Worm (Caenorhabditis elegans): ENCODE data around the gene fem-3.

Gene fem-3

ce11 chrIV:9130605-9131004 lies 25.8 kb downstream of the fem-3 start:
- TF ChIP-seq nhr-12 (tag; optimal IDR thresholded peaks at IDR 0.05), result no peak
- TF ChIP-seq lin-13 (tag; optimal IDR thresholded peaks at IDR 0.05), result no peak
- no peak for TF ChIP-seq lin-32 (GFP tag; optimal IDR thresholded peaks at IDR 0.05)
- TF ChIP-seq nhr-2 (tag; optimal IDR thresholded peaks at IDR 0.05), result no peak
- TF ChIP-seq ceh-83 (GFP tag; optimal IDR thresholded peaks at IDR 0.05), result no peak
- no peak for TF ChIP-seq M03D4.4 (tag; optimal IDR thresholded peaks at IDR 0.05)
- TF ChIP-seq mep-1 (tag; optimal IDR thresholded peaks at IDR 0.05), result no peak
- TF ChIP-seq flh-1 (GFP tag; optimal IDR thresholded peaks at IDR 0.05), result no peak
- no peak for TF ChIP-seq tbx-8 (GFP tag; optimal IDR thresholded peaks at IDR 0.05)
- TF ChIP-seq nhr-237 (tag; optimal IDR thresholded peaks at IDR 0.05), result no peak
- TF ChIP-seq drap-1 (GFP tag; optimal IDR thresholded peaks at IDR 0.05), result no peak
- no peak for TF ChIP-seq ham-2 (GFP tag; optimal IDR thresholded peaks at IDR 0.05)
- no peak for TF ChIP-seq sptf-1 (tag; optimal IDR thresholded peaks at IDR 0.05)
- no peak for TF ChIP-seq ceh-39 (tag; optimal IDR thresholded peaks at IDR 0.05)

ce11 chrIV:9135377-9135776 lies 30.6 kb downstream of the fem-3 start, which contains the start of gene delm-1:
delm-1 (minus strand) TSS chrIV:9135477.
- no peak for TF ChIP-seq nhr-76 (tag; optimal IDR thresholded peaks at IDR 0.05)
- TF ChIP-seq unc-120 (tag; optimal IDR thresholded peaks at IDR 0.05; ENCODE audit: poor library complexity, severe bottlenecking), result no peak

DNA sequence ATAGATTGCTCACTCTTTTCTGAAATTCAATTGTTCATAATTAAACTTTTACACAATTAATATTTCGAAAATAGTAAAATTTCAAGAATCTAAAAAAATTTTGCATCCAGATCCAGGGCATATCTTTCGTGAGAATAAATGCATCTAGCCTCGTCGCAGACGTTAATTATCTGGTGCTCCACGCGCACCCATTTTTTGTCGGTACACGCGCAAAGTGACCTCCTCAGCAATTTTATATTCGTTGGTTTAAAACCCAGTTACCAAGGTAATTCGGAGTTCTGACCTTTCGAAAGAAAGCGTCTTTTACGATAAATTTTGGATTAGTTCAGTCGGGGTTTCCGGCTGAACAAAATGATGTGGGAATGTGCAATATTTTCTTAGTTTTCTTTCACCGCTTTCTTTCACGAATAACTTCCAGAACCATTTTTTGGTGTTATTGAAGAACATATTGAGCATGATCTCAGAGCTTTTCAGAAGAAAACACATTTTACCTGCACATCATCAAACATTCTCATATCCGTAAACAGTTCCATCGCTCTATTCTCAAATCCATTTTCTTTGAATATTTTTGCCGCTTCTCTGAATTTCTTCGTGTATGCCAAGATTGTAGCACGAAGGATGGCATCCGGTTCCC lies 35.5 kb downstream of the fem-3 start:
- TF ChIP-seq tbx-8 (GFP tag; optimal IDR thresholded peaks at IDR 0.05), result no peak
- TF ChIP-seq ham-2 (GFP tag; optimal IDR thresholded peaks at IDR 0.05), result no peak
- no peak for TF ChIP-seq blmp-1 (tag; optimal IDR thresholded peaks at IDR 0.05)
- TF ChIP-seq nhr-28 (tag; optimal IDR thresholded peaks at IDR 0.05), result no peak
- no peak for TF ChIP-seq sptf-1 (tag; optimal IDR thresholded peaks at IDR 0.05)
- TF ChIP-seq unc-39 (tag; optimal IDR thresholded peaks at IDR 0.05), result no peak
- TF ChIP-seq drap-1 (GFP tag; optimal IDR thresholded peaks at IDR 0.05), result no peak
- no peak for TF ChIP-seq lin-32 (GFP tag; optimal IDR thresholded peaks at IDR 0.05)
- no peak for TF ChIP-seq ceh-43 (GFP tag; optimal IDR thresholded peaks at IDR 0.05)
- no peak for TF ChIP-seq snpc-4 (tag; optimal IDR thresholded peaks at IDR 0.05)
- TF ChIP-seq unc-62 (GFP tag; optimal IDR thresholded peaks at IDR 0.05), result no peak
- TF ChIP-seq nhr-76 (tag; optimal IDR thresholded peaks at IDR 0.05), result no peak
- no peak for TF ChIP-seq M03D4.4 (tag; optimal IDR thresholded peaks at IDR 0.05)
- TF ChIP-seq pha-4 (tag; optimal IDR thresholded peaks at IDR 0.05), result no peak
- no peak for TF ChIP-seq ceh-83 (GFP tag; optimal IDR thresholded peaks at IDR 0.05)
- TF ChIP-seq elt-1 (tag; optimal IDR thresholded peaks at IDR 0.05; ENCODE audit: borderline replicate concordance, insufficient read depth), result no peak
- TF ChIP-seq hlh-1 (tag; optimal IDR thresholded peaks at IDR 0.05), result no peak
- TF ChIP-seq elt-3 (tag; optimal IDR thresholded peaks at IDR 0.05), result no peak
- no peak for TF ChIP-seq lin-13 (tag; optimal IDR thresholded peaks at IDR 0.05)

- no peak for TF ChIP-seq mab-5 (tag; optimal IDR thresholded peaks at IDR 0.05)
- TF ChIP-seq ces-1 (GFP tag; optimal IDR thresholded peaks at IDR 0.05), result peak; percentile 70
Measured at ce11 chrIV:9144405-9144804, 39.6 kb downstream of the fem-3 start, which contains the start of gene flp-1. flp-1 (plus strand) TSS chrIV:9144705.

ce11 chrIV:9146111-9146510 lies 41.3 kb downstream of the fem-3 start, which contains the start of gene daf-10:
daf-10 (minus strand) TSS chrIV:9146211.
- TF ChIP-seq cnd-1 (tag; optimal IDR thresholded peaks at IDR 0.05) (no peak), hlh-1 (tag; optimal IDR thresholded peaks at IDR 0.05) (no peak), nhr-2 (tag; optimal IDR thresholded peaks at IDR 0.05) (no peak), nhr-28 (tag; optimal IDR thresholded peaks at IDR 0.05) (no peak), nhr-12 (tag; optimal IDR thresholded peaks at IDR 0.05) (no peak)

DNA sequence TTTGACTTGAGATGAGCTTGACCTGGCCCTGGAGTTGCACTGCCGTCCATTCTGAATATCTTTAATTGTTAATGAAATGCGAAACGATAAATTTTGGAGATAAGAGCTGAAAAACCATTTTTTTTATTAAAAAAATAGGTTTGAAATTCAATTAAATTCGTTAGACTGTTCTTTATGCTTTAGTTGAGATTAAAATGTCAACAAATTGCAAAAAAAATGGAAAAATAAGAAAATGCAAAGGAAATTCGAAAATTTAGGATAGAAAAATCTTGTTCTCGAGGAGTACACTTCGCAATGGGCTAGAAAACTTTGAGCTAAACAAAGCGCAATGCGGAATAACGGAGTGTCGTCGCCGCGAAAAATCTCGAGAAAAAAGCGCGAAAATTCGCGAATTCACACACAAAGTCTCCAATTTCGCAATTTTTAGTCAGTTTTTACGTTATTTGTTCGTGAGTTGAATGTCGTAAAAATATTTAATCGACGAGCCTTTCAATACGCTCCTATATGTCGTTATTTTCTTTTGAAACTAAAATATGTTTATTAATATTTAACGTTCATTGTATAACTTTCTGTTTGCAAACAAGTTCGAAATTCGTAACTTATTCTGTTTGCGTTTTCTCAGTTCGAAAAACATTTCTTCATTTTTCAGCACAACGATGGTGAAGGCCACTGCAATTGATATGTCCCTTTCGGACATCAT lies 42.2 kb downstream of the fem-3 start, which contains the start of the genes rpb-12 and aly-2:
Gene rpb-12, minus strand, starts transcription at position 51 of the 700 bp plus-strand sequence.
Gene aly-2, plus strand, starts transcription at position 650 of the 700 bp plus-strand sequence.
- no peak for TF ChIP-seq ham-2 (GFP tag; optimal IDR thresholded peaks at IDR 0.05)
- peak; percentile 4 for TF ChIP-seq mep-1 (tag; optimal IDR thresholded peaks at IDR 0.05)
- TF ChIP-seq pha-4 (tag; optimal IDR thresholded peaks at IDR 0.05), result peak; percentile 46

Measured in whole organism, mixed stage, embryonic.